Worm (Caenorhabditis elegans) whole organism, late embryonic: ENCODE results near the gene srh-63.

Experiments used
- ama-1 ChIP-seq: fragments of 150-350 bp; optimal IDR thresholded peaks from 2 replicates; lab custom pipeline; 2014
- ceh-34 ChIP-seq: sonication (generic microtip); optimal IDR thresholded peaks from 2 replicates; lab custom pipeline; 2016; ENCODE audit warnings: mild to moderate bottlenecking, missing genetic modification characterization, missing compliant biosample characterization
- ceh-9 ChIP-seq: sonication (generic microtip); optimal IDR thresholded peaks from 2 replicates; lab custom pipeline; 2016; ENCODE audit warnings: mild to moderate bottlenecking, missing genetic modification characterization, inconsistent platforms, missing compliant biosample characterization
- dmd-4 ChIP-seq: sonication (generic microtip); optimal IDR thresholded peaks from 2 replicates; lab custom pipeline; 2016; ENCODE audit warnings: borderline replicate concordance, missing genetic modification characterization, missing compliant biosample characterization
- eyg-1 ChIP-seq: sonication (generic microtip); optimal IDR thresholded peaks from 2 replicates; lab custom pipeline; 2016; ENCODE audit warnings: missing genotype, missing genetic modification characterization, missing compliant biosample characterization
- hlh-6 ChIP-seq: sonication (generic microtip); optimal IDR thresholded peaks from 2 replicates; lab custom pipeline; 2016; ENCODE audit warnings: missing genotype, missing genetic modification characterization, missing compliant biosample characterization
- nhr-11 ChIP-seq: fragments of 150-350 bp; optimal IDR thresholded peaks from 2 replicates; lab custom pipeline; 2014; ENCODE audit warnings: missing biosample characterization, missing genetic modification characterization
- npax-4 ChIP-seq: sonication (generic microtip); optimal IDR thresholded peaks from 2 replicates; lab custom pipeline; 2016; ENCODE audit warnings: missing genetic modification characterization, missing compliant biosample characterization
- pha-2 ChIP-seq: sonication (generic microtip); optimal IDR thresholded peaks from 2 replicates; lab custom pipeline; 2017; ENCODE audit warnings: mild to moderate bottlenecking, missing genetic modification characterization, missing compliant biosample characterization
- pha-4 ChIP-seq: fragments of 150-350 bp; optimal IDR thresholded peaks from 2 replicates; lab custom pipeline; 2018; ENCODE audit warnings: missing biosample characterization, missing genetic modification reagents, missing genetic modification characterization
- rnt-1 ChIP-seq: sonication (generic microtip); optimal IDR thresholded peaks from 2 replicates; lab custom pipeline; 2016; ENCODE audit warnings: missing genetic modification characterization, missing compliant biosample characterization

DNA sequence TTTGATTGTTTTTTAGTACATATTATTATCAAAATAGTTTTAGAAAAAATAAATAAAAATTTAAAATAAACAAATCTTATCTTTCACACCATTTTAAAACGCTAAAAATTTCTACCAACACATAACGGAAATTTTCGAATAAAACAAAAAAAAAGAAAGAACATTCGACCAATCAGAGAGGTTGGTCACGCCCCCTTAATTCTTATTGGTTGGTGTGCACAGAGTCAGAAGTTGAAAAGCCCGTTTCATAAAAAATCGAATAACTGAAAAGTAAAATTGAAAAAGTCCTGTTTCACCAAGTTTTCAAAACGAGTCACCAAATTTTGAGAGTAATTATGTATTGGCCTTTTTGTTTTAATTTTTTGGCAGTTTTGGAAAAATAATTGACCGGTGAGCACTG lies 32.5 kb upstream of the srh-63 start:
- no peak for TF ChIP-seq npax-4
- TF ChIP-seq rnt-1 (tag; lab: Kevin White, UChicago): no peak
- TF ChIP-seq ceh-9 (tag; lab: Kevin White, UChicago): no peak
- TF ChIP-seq dmd-4 (tag; lab: Kevin White, UChicago): no peak
- no peak for TF ChIP-seq pha-4 (tag; lab: Kevin White, UChicago)
- no peak for TF ChIP-seq pha-2 (tag; lab: Kevin White, UChicago)
- TF ChIP-seq nhr-11 (tag; lab: Kevin White, UChicago): no peak
- no peak for TF ChIP-seq eyg-1 (tag; lab: Kevin White, UChicago)
- no peak for TF ChIP-seq ama-1 (lab: Kevin White, UChicago)
- TF ChIP-seq ceh-34 (tag; lab: Kevin White, UChicago): no peak
- TF ChIP-seq hlh-6: no peak
